Fruit fly (Drosophila melanogaster): ENCODE results near the gene Eip93F.

DNA sequence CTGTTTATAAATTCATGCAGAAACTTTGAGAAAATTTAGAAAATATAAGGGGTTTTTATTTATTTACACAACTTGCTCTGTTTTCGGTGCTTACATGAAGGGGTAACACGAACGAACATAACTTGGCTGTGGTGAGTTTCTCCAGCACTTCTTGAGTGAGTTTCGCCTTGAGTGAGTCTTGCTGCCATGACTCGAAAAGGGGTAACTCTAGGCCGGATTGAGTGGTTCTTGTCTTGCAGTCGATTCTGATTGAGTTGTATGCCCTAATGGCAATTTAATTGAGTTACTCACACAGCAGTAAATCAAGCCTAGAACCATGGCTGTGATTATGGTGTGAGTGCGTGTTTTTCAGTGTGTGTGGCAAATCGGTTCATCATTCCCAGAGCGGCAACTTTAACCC, 20.7 kb upstream of the Eip93F start:
- TF ChIP-seq OdsH (GFP tag; optimal IDR thresholded peaks at IDR 0.05) (no peak), Gug (GFP tag; IDR thresholded peaks at IDR 0.05) (no peak), Met (GFP tag; optimal IDR thresholded peaks at IDR 0.05) (no peak), CG16779 (tag; optimal IDR thresholded peaks at IDR 0.05) (no peak), salr (GFP tag; optimal IDR thresholded peaks at IDR 0.05) (no peak), CG3032 (tag; optimal IDR thresholded peaks at IDR 0.05) (no peak), CG7368 (GFP tag; optimal IDR thresholded peaks at IDR 0.05) (no peak), eg (GFP tag; IDR thresholded peaks at IDR 0.05) (no peak), fd85E (GFP tag; optimal IDR thresholded peaks at IDR 0.05) (no peak), Ets21C (GFP tag; optimal IDR thresholded peaks at IDR 0.05) (no peak)

All from whole organism, prepupa.